Fruit fly (Drosophila melanogaster) whole organism, pupa: Measurements from ENCODE around the gene Art9.

Experiments used
- CG13204 ChIP-seq: fragments of 200-800 bp; sonication (Bioruptor generic); optimal IDR thresholded peaks from 2 replicates; lab custom pipeline; 2018; ENCODE audit warnings: missing biosample characterization, mild to moderate bottlenecking, missing genetic modification characterization, moderate library complexity
- CG14655 ChIP-seq: fragments of 200-800 bp; sonication (Bioruptor generic); optimal IDR thresholded peaks from 3 replicates; lab custom pipeline; 2017; ENCODE audit warnings: mild to moderate bottlenecking, missing biosample characterization, missing genetic modification reagents, missing genetic modification characterization
- CG15710 ChIP-seq: fragments of 200-800 bp; sonication (Bioruptor generic); optimal IDR thresholded peaks from 2 replicates; lab custom pipeline; 2018; ENCODE audit warnings: missing biosample characterization, mild to moderate bottlenecking, missing genetic modification characterization, moderate library complexity
- CG17806 ChIP-seq: fragments of 200-800 bp; sonication (Bioruptor generic); optimal IDR thresholded peaks from 2 replicates; lab custom pipeline; 2018; ENCODE audit warnings: missing biosample characterization, mild to moderate bottlenecking, missing genetic modification characterization, moderate library complexity
- CG32121 ChIP-seq: fragments of 200-800 bp; sonication (Bioruptor generic); IDR thresholded peaks from 2 replicates; pipeline ENCODE4 v1.3.6; 2022; ENCODE audit warnings: missing biosample characterization, missing genetic modification characterization
- CG4496 ChIP-seq: fragments of 200-800 bp; sonication (Bioruptor generic); IDR thresholded peaks from 3 replicates; pipeline ENCODE4 v1.3.6; 2022; ENCODE audit warnings: missing biosample characterization, missing genetic modification characterization
- CG8301 ChIP-seq: fragments of 200-800 bp; sonication (Bioruptor generic); optimal IDR thresholded peaks from 2 replicates; lab custom pipeline; 2018; ENCODE audit warnings: missing biosample characterization, mild to moderate bottlenecking, missing genetic modification characterization
- D1 ChIP-seq: fragments of 200-800 bp; sonication (Bioruptor generic); optimal IDR thresholded peaks from 2 replicates; lab custom pipeline; 2018; ENCODE audit warnings: missing biosample characterization, mild to moderate bottlenecking, missing genetic modification characterization, moderate library complexity
- EcR ChIP-seq: fragments of 200-800 bp; sonication (Bioruptor generic); optimal IDR thresholded peaks from 3 replicates; lab custom pipeline; 2019; ENCODE audit warnings: missing biosample characterization, missing genetic modification characterization, mild to moderate bottlenecking, moderate library complexity, missing genetic modification reagents
- Ets98B ChIP-seq: fragments of 200-800 bp; sonication (Bioruptor generic); IDR thresholded peaks from 2 replicates; pipeline ENCODE4 v1.3.6; 2022; ENCODE audit warnings: missing biosample characterization, missing genetic modification characterization
- Pif1B ChIP-seq: fragments of 200-800 bp; sonication (Bioruptor generic); optimal IDR thresholded peaks from 3 replicates; lab custom pipeline; 2016; ENCODE audit warnings: missing biosample characterization, missing genetic modification characterization
- gl ChIP-seq: fragments of 200-800 bp; sonication (Bioruptor generic); optimal IDR thresholded peaks from 2 replicates; lab custom pipeline; 2018; ENCODE audit warnings: missing biosample characterization, mild to moderate bottlenecking, missing genetic modification characterization
- rn ChIP-seq: fragments of 200-800 bp; sonication (Bioruptor generic); IDR thresholded peaks from 2 replicates; pipeline ENCODE4 v1.3.6; 2022; ENCODE audit warnings: missing biosample characterization, missing genetic modification characterization

dm6 chr3R:13964074-13964473, 20.8 kb upstream of the Art9 start, which contains the start of gene Kots:
- TF ChIP-seq rn (GFP tag; lab: Robert Waterston, UW) (no peak), CG13204 (GFP tag; lab: Kevin White, UChicago) (no peak), CG15710 (tag; lab: Kevin White, UChicago) (no peak), D1 (tag; lab: Kevin White, UChicago) (no peak), gl (no peak), CG14655 (no peak), CG32121 (GFP tag; lab: Robert Waterston, UW) (no peak), EcR (GFP tag; lab: Kevin White, UChicago) (no peak), CG4496 (GFP tag; lab: Robert Waterston, UW) (no peak), CG8301 (no peak), Pif1B (GFP tag; lab: Kevin White, UChicago) (no peak), CG17806 (tag; lab: Kevin White, UChicago) (no peak), Ets98B (GFP tag; lab: Robert Waterston, UW) (no peak)
